Fruit fly (Drosophila melanogaster): ENCODE results near the gene CG10559.

DNA sequence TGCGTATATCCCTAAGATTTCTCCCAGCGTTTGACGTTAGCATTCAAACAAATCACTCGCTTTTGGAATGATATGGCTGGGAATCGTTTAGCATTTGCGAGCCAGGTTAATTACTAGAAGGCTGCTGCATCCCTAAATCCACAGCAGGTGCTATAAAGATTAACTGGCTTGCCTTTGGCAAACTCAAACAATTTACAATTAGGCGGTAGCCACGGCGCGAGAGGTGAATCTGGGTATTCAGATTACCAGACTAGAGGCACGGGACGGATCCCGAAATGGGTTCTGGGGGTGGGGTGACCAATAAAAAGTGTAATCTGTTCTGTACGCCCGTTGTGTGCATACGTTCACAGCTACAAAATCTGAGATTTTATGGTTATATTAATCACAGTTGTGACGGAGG, 34.8 kb downstream of the CG10559 start, which contains the start of gene CG11892:
- TF ChIP-seq toe (GFP tag; optimal IDR thresholded peaks at IDR 0.05) (no peak), bab1 (GFP tag; optimal IDR thresholded peaks at IDR 0.05) (no peak), cnc (optimal IDR thresholded peaks at IDR 0.05) (no peak), pad (GFP tag; optimal IDR thresholded peaks at IDR 0.05) (peak; percentile 68), Crg-1 (GFP tag; optimal IDR thresholded peaks at IDR 0.05) (peak; percentile 20), tj (GFP tag; optimal IDR thresholded peaks at IDR 0.05) (peak; percentile 39), CG7045 (GFP tag; optimal IDR thresholded peaks at IDR 0.05) (peak; percentile 93), ovo (GFP tag; optimal IDR thresholded peaks at IDR 0.05) (peak; percentile 30), Hr96 (GFP tag; optimal IDR thresholded peaks at IDR 0.05) (no peak), CG7101 (tag; optimal IDR thresholded peaks at IDR 0.05) (peak; percentile 87)

Measured in whole organism, adult.